Fruit fly (Drosophila melanogaster): ENCODE measurements around the gene CG31445.
A peak's percentile ranks its signal among the peaks of the same experiment; 100 is the strongest.

DNA sequence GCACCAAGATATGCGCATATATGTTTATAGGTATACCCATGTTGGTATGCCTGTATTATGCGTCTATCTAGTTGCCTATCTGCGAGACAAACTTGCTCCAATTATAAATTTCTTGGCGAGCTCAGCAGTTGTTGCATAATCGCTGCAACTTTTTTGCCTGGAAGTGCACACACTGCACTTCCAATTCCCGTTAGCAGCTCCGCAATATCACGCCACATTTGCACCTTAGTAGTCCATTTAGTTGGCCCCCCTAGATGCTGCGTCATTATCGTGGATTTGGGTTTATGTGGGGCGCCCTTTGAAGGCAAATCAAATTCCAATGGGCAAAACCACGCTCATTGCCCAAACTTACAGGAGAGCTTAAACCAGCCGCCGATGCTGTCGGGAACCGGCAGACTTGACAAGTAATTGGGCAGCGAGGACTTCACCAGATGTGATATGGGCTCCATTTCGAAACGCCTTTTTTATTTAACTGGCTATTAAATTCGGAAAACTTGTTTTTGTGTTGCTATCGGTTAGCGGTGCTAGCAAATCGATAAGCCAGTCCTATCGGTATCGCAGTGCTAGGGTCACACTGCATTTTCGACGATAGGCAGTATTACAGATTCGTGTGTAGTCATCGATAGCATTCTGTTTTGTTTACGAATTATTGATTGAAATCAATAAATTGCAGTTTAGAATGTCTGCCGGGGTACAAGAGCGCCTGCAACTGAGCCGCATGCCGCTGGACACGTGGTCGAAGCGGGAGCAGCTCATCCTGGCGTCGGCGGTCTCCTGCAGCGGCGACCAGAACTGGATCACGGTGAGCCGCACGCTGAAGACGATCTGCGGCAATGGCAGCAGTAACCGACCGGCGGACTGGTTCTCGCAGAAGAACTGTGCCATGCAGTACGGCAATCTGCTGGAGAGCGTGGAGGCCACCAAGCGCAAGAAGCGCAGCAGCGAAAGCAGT lies 21.5 kb downstream of the CG31445 start, which contains the start of the genes Cisd2 and Brd8:
- TF ChIP-seq CTCF (optimal IDR thresholded peaks at IDR 0.05) (peak in 1 of 2 experiments; percentile 6), CG8478 (optimal IDR thresholded peaks at IDR 0.05) (no peak)

Data from S2 (cell line).